Worm (Caenorhabditis elegans): Measurements from ENCODE around the gene fbxb-16.
"Not testable (repeated sequence)": the region's sequence is repeated elsewhere in the genome, so short reads cannot be mapped to it uniquely, and the experiment has no call there.

fbxb-16 gene

ce11 chrII:1646199-1646598, 5.5 kb downstream of the fbxb-16 start, which contains the start of gene ZC204.17:
ZC204.17 (minus strand) TSS chrII:1646299.
- TF ChIP-seq ceh-14 (tag; optimal IDR thresholded peaks at IDR 0.05) = no peak
- no peak for TF ChIP-seq unc-3 (GFP tag; conservative IDR thresholded peaks at IDR 0.05)
- TF ChIP-seq unc-3 (tag; optimal IDR thresholded peaks at IDR 0.05) = no peak
- TF ChIP-seq fax-1 (tag; optimal IDR thresholded peaks at IDR 0.05) = no peak
- no peak for TF ChIP-seq madf-2 (tag; optimal IDR thresholded peaks at IDR 0.05)
- TF ChIP-seq ceh-9 (tag; optimal IDR thresholded peaks at IDR 0.05) = no peak
- TF ChIP-seq ceh-18 (tag; optimal IDR thresholded peaks at IDR 0.05) = no peak
- no peak for TF ChIP-seq pha-2 (tag; optimal IDR thresholded peaks at IDR 0.05)
- TF ChIP-seq ceh-19 (GFP tag; optimal IDR thresholded peaks at IDR 0.05) = no peak
- no peak for TF ChIP-seq odd-2 (tag; optimal IDR thresholded peaks at IDR 0.05)
- no peak for TF ChIP-seq eyg-1 (tag; optimal IDR thresholded peaks at IDR 0.05)

DNA sequence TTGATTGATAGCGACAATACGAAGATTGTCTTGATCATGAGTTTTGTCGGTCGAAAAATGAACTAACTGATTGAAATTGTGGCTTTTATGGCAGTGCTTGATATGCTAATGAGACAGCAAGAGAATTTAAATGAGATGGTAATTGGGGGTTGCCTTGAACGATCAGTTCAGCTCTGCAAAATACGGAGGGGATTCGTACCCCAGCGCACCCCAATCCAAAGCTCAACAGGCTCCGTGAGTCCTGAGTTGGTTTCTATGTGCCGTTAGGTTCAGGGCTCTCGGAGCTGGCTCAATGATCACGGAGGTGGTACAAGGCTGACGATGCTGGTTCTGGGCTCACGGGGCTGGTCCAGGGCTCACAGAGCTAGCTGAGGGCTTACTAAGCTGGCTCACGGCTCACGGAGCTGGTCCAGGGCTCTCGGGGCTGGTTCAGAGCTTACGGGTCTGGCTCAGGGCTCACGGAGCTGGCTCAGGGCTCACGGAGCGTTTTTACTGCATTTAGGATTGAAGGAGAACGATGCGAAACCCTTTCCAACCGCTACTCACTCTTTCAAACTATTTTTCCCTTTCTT, 6.8 kb downstream of the fbxb-16 start, which contains the start of gene ZC204.6:
ZC204.6 (minus strand) TSS at position 51 of the 572 bp plus-strand sequence.
- TF ChIP-seq Y22D7AL.16 (tag; optimal IDR thresholded peaks at IDR 0.05) (no peak), ceh-6 (GFP tag; optimal IDR thresholded peaks at IDR 0.05) (no peak), ceh-14 (tag; optimal IDR thresholded peaks at IDR 0.05) (no peak), zip-5 (tag; optimal IDR thresholded peaks at IDR 0.05) (no peak), unc-86 (tag; optimal IDR thresholded peaks at IDR 0.05) (no peak), nfya-1 (tag; optimal IDR thresholded peaks at IDR 0.05) (no peak), ceh-2 (tag; optimal IDR thresholded peaks at IDR 0.05) (no peak)

DNA sequence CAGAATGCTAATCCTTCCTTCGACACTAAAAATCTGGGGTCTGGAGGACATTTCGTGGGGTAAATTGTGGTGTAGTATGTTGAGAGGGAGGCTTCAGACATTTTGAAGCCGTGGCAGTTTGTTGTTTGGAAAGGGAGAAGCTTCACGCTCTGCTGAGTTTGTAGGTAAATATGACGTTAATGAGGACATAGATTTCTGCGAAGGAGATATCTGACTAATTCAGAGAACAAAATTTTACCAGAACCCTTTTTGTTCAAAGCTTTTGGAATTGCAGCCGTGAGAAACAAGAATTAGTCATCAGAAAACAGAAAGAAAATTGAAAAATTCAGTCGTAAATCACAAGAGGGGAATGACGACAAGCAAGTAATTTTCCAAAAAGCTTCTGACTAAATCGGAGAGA, 11.2 kb downstream of the fbxb-16 start, which contains the start of gene srh-72:
srh-72 (minus strand) TSS at position 101 of the 400 bp plus-strand sequence.
- no peak for TF ChIP-seq pros-1 (tag; optimal IDR thresholded peaks at IDR 0.05)

DNA sequence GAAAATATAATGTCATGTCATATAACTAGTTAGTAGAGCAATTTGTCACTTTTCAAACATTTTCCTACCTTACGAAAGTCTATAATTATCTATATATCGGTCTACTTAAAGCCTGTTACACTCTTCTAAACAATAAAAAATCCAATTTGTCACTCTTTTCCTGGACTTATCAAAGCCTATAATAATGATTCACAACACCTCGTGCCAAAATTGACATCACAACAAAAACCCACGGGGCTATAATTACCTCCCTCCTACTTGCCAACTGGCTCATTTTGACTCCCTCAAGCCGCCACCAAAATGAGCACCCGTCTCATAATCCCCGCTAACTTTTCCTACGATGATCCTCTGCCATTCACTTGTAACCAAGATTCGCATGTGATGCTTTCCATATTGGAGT, 15.3 kb downstream of the fbxb-16 start, which contains the start of gene srg-20:
srg-20 (plus strand) TSS at position 301 of the 400 bp plus-strand sequence.
- not testable (repeated sequence) for TF ChIP-seq ceh-34 (tag; optimal IDR thresholded peaks at IDR 0.05); C08G9.2 (tag; optimal IDR thresholded peaks at IDR 0.05); sox-2 (GFP tag; IDR thresholded peaks at IDR 0.05)

ce11 chrII:1635969-1636368, 15.7 kb downstream of the fbxb-16 start:
- TF ChIP-seq pat-9 (tag; optimal IDR thresholded peaks at IDR 0.05) = no peak
- no peak for TF ChIP-seq hlh-6 (tag; optimal IDR thresholded peaks at IDR 0.05)
- TF ChIP-seq lim-6 (tag; optimal IDR thresholded peaks at IDR 0.05) = no peak
- TF ChIP-seq elt-4 (tag; optimal IDR thresholded peaks at IDR 0.05) = no peak
- no peak for TF ChIP-seq unc-86 (tag; optimal IDR thresholded peaks at IDR 0.05)
- no peak for TF ChIP-seq unc-42 (tag; optimal IDR thresholded peaks at IDR 0.05)
- no peak for TF ChIP-seq npax-4 (tag; optimal IDR thresholded peaks at IDR 0.05)
- TF ChIP-seq odd-2 (tag; optimal IDR thresholded peaks at IDR 0.05) = no peak
- no peak for TF ChIP-seq ceh-18 (tag; optimal IDR thresholded peaks at IDR 0.05)
- no peak for TF ChIP-seq pqm-1 (tag; optimal IDR thresholded peaks at IDR 0.05)
- no peak for TF ChIP-seq nfya-1 (tag; optimal IDR thresholded peaks at IDR 0.05)
- no peak for TF ChIP-seq ceh-45 (GFP tag; IDR thresholded peaks at IDR 0.05)
- TF ChIP-seq hlh-13 (GFP tag; optimal IDR thresholded peaks at IDR 0.05) = no peak
- TF ChIP-seq hlh-30 (tag; optimal IDR thresholded peaks at IDR 0.05; ENCODE audit: insufficient read depth) = no peak
- TF ChIP-seq C38D4.7 (GFP tag; optimal IDR thresholded peaks at IDR 0.05) = no peak
- TF ChIP-seq T23F11.4 (GFP tag; optimal IDR thresholded peaks at IDR 0.05) = no peak
- TF ChIP-seq fkh-10 (GFP tag; optimal IDR thresholded peaks at IDR 0.05) = no peak
- TF ChIP-seq dve-1 (tag; optimal IDR thresholded peaks at IDR 0.05) = no peak
- TF ChIP-seq ceh-34 (tag; optimal IDR thresholded peaks at IDR 0.05) = no peak
- no peak for TF ChIP-seq pax-1 (tag; optimal IDR thresholded peaks at IDR 0.05)
